Fruit fly (Drosophila melanogaster): ENCODE results near the gene CG10479.

- no peak for TF ChIP-seq ss (GFP tag; optimal IDR thresholded peaks at IDR 0.05)
- TF ChIP-seq CG16779 (tag; optimal IDR thresholded peaks at IDR 0.05), result no peak
- TF ChIP-seq esn (GFP tag; optimal IDR thresholded peaks at IDR 0.05), result no peak
Observed at dm6 chr3L:6012950-6013349, 37.1 kb upstream of the CG10479 start.
